Worm (Caenorhabditis elegans): Measurements from ENCODE around the gene clec-124.

clec-124 gene

ce11 chrII:3244758-3245157 lies 4.7 kb upstream of the clec-124 start:
- peak; percentile 54 for TF ChIP-seq nhr-77 (tag; optimal IDR thresholded peaks at IDR 0.05)
- TF ChIP-seq nhr-76 (tag; optimal IDR thresholded peaks at IDR 0.05) = no peak
- TF ChIP-seq fos-1 (tag; optimal IDR thresholded peaks at IDR 0.05) = peak; percentile 9
- TF ChIP-seq elt-2 (tag; optimal IDR thresholded peaks at IDR 0.05) = peak; percentile 50

- TF ChIP-seq pqm-1 (tag; optimal IDR thresholded peaks at IDR 0.05) (peak; percentile 96), mdl-1 (tag; optimal IDR thresholded peaks at IDR 0.05) (no peak), snpc-4 (tag; optimal IDR thresholded peaks at IDR 0.05) (no peak), jun-1 (tag; optimal IDR thresholded peaks at IDR 0.05) (peak; percentile 71), elt-2 (tag; optimal IDR thresholded peaks at IDR 0.05) (peak; percentile 99)
Observed at ce11 chrII:3245836-3246235, 3.7 kb upstream of the clec-124 start, which contains the start of gene C17F4.7. Gene C17F4.7, minus strand, starts transcription at chrII:3246015.

ce11 chrII:3247556-3247955 lies 1.9 kb upstream of the clec-124 start:
- TF ChIP-seq zag-1 (tag; optimal IDR thresholded peaks at IDR 0.05) (no peak), nhr-25 (tag; optimal IDR thresholded peaks at IDR 0.05) (no peak), R02D3.7 (tag; optimal IDR thresholded peaks at IDR 0.05) (no peak), nhr-237 (tag; optimal IDR thresholded peaks at IDR 0.05) (no peak)

- TF ChIP-seq ceh-28 (tag; optimal IDR thresholded peaks at IDR 0.05) = no peak
- no peak for TF ChIP-seq egl-5 (tag; optimal IDR thresholded peaks at IDR 0.05)
- TF ChIP-seq nhr-11 (tag; optimal IDR thresholded peaks at IDR 0.05) = no peak
- no peak for TF ChIP-seq aly-2 (tag; optimal IDR thresholded peaks at IDR 0.05)
- no peak for TF ChIP-seq nhr-12 (tag; optimal IDR thresholded peaks at IDR 0.05)
- TF ChIP-seq unc-39 (tag; optimal IDR thresholded peaks at IDR 0.05) = no peak
- no peak for TF ChIP-seq hmg-11 (tag; optimal IDR thresholded peaks at IDR 0.05)
- TF ChIP-seq mdl-1 (tag; optimal IDR thresholded peaks at IDR 0.05) = no peak
- TF ChIP-seq ceh-9 (tag; optimal IDR thresholded peaks at IDR 0.05) = no peak
- no peak for TF ChIP-seq nhr-28 (tag; optimal IDR thresholded peaks at IDR 0.05)
- TF ChIP-seq nhr-67 (tag; optimal IDR thresholded peaks at IDR 0.05) = no peak
- no peak for TF ChIP-seq lin-15B (tag; optimal IDR thresholded peaks at IDR 0.05)
- no peak for TF ChIP-seq lsy-12 (tag; optimal IDR thresholded peaks at IDR 0.05)
- no peak for TF ChIP-seq nhr-237 (tag; optimal IDR thresholded peaks at IDR 0.05)
- TF ChIP-seq elt-3 (tag; optimal IDR thresholded peaks at IDR 0.05) = no peak
- no peak for TF ChIP-seq nhr-43 (tag; optimal IDR thresholded peaks at IDR 0.05; ENCODE audit: poor library complexity, severe bottlenecking)
- no peak for TF ChIP-seq mml-1 (tag; optimal IDR thresholded peaks at IDR 0.05)
- no peak for TF ChIP-seq ceh-16 (tag; optimal IDR thresholded peaks at IDR 0.05)
Observed at ce11 chrII:3248043-3248718, 1.3 kb upstream of the clec-124 start, which contains the start of the genes fbxc-50 and C17F4.2. Gene fbxc-50, minus strand, starts transcription at chrII:3248123. Gene C17F4.2, plus strand, starts transcription at chrII:3248668.

ce11 chrII:3250195-3250594 lies 689 bp downstream of the clec-124 start:
- TF ChIP-seq nhr-11 (tag; optimal IDR thresholded peaks at IDR 0.05) = no peak
- no peak for TF ChIP-seq mml-1 (tag; optimal IDR thresholded peaks at IDR 0.05)
- no peak for TF ChIP-seq nhr-76 (tag; optimal IDR thresholded peaks at IDR 0.05)
- no peak for TF ChIP-seq pha-4 (tag; optimal IDR thresholded peaks at IDR 0.05)
- TF ChIP-seq eor-1 (tag; optimal IDR thresholded peaks at IDR 0.05) = no peak
- no peak for TF ChIP-seq nhr-28 (tag; optimal IDR thresholded peaks at IDR 0.05)
- no peak for TF ChIP-seq sea-2 (GFP tag; optimal IDR thresholded peaks at IDR 0.05)
- TF ChIP-seq lin-39 (tag; optimal IDR thresholded peaks at IDR 0.05) = no peak
- TF ChIP-seq pqm-1 (tag; optimal IDR thresholded peaks at IDR 0.05) = no peak
- no peak for TF ChIP-seq ceh-82 (tag; optimal IDR thresholded peaks at IDR 0.05)

- TF ChIP-seq tbx-2 (tag; optimal IDR thresholded peaks at IDR 0.05) (no peak), nhr-77 (tag; optimal IDR thresholded peaks at IDR 0.05) (no peak), elt-3 (tag; optimal IDR thresholded peaks at IDR 0.05) (no peak), sea-2 (GFP tag; optimal IDR thresholded peaks at IDR 0.05) (no peak), nhr-76 (tag; optimal IDR thresholded peaks at IDR 0.05) (no peak), jun-1 (tag; optimal IDR thresholded peaks at IDR 0.05) (no peak), egl-5 (tag; optimal IDR thresholded peaks at IDR 0.05) (no peak), mml-1 (tag; optimal IDR thresholded peaks at IDR 0.05) (no peak), elt-1 (tag; optimal IDR thresholded peaks at IDR 0.05) (no peak), nhr-67 (tag; optimal IDR thresholded peaks at IDR 0.05) (no peak), unc-62 (GFP tag; optimal IDR thresholded peaks at IDR 0.05) (no peak), ZK546.5 (tag; optimal IDR thresholded peaks at IDR 0.05) (no peak), nhr-11 (tag; optimal IDR thresholded peaks at IDR 0.05) (no peak), fkh-10 (GFP tag; optimal IDR thresholded peaks at IDR 0.05) (no peak), daf-12 (tag; optimal IDR thresholded peaks at IDR 0.05) (no peak), lin-39 (tag; optimal IDR thresholded peaks at IDR 0.05) (no peak), skn-1 (tag; optimal IDR thresholded peaks at IDR 0.05) (no peak), nhr-28 (tag; optimal IDR thresholded peaks at IDR 0.05) (no peak)
Observed at ce11 chrII:3251782-3252181, 2.3 kb downstream of the clec-124 start.
